Worm (Caenorhabditis elegans): ENCODE data around the gene unc-70.

DNA sequence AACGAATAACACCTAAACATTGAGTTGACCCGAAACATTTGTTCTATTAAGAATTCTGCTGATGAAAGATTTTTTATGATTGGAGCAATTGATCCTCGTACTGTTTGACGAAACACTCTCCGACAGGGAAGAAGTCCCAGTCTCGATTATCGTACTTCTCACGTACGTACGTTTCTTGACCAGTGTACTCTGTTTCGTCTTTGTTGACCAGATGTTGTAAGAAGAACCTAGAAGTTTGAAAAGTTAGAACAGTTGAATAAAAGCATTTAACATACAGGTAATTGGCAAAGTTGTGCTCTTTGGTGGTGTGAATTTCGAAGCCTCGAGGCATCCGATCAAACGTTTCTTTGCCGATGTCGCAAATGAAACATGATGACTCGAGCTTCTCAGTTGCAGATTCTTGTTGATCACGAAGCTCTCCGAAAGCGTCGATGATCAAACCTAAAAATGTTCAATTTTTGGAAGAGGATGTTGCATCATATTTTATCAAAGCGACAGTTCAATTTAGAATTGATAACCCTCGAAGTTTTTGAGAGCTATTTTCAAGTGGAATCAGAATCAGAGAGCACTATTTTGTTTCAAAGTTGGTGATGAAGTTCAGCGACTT is 20.9 kb downstream of the unc-70 start:
- TF ChIP-seq ama-1 (optimal IDR thresholded peaks at IDR 0.05) (no peak), tbx-37 (GFP tag; conservative IDR thresholded peaks at IDR 0.05) (no peak), hmg-4 (GFP tag; optimal IDR thresholded peaks at IDR 0.05) (no peak), ceh-36 (tag; optimal IDR thresholded peaks at IDR 0.05) (no peak), flt-1 (GFP tag; IDR thresholded peaks at IDR 0.05) (no peak), scrt-1 (GFP tag; IDR thresholded peaks at IDR 0.05) (no peak)
